Worm (Caenorhabditis elegans): ENCODE measurements around the gene F38A1.6.

DNA sequence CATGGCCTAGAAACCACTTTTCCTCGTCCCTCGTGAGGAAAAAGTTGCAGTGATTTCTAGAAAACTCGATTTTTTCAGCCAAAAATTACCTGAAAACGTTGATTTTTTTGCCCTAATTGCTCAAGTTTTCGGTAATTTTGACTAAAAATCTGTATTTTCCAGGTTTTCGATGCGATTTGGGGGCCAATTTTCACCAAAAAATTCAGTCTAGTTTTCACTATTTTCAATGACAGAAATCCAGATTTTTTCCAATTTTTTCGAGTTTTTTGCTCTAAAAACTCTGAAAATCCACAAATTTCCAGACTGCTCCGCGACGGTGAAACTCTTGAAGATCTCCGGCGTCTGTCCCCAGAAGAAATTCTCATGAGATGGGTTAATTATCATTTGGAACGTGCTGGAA lies 37.7 kb downstream of the F38A1.6 start, which contains the start of gene plst-1:
- no peak for TF ChIP-seq sea-1 (GFP tag; conservative IDR thresholded peaks at IDR 0.05)
- TF ChIP-seq ama-1 (optimal IDR thresholded peaks at IDR 0.05): no peak
- TF ChIP-seq flt-1 (GFP tag; IDR thresholded peaks at IDR 0.05): no peak
- TF ChIP-seq hmbx-1 (tag; optimal IDR thresholded peaks at IDR 0.05): no peak
- TF ChIP-seq F13C5.2 (tag; optimal IDR thresholded peaks at IDR 0.05): no peak
- TF ChIP-seq ceh-36 (tag; optimal IDR thresholded peaks at IDR 0.05): no peak
- no peak for TF ChIP-seq ceh-13 (GFP tag; optimal IDR thresholded peaks at IDR 0.05)
- no peak for TF ChIP-seq ets-7 (tag; optimal IDR thresholded peaks at IDR 0.05)
- no peak for TF ChIP-seq tbx-37 (GFP tag; conservative IDR thresholded peaks at IDR 0.05)
- no peak for TF ChIP-seq tra-4 (tag; optimal IDR thresholded peaks at IDR 0.05)
- TF ChIP-seq B0310.2 (tag; optimal IDR thresholded peaks at IDR 0.05): no peak
